Worm (Caenorhabditis elegans) whole organism, young adult: ENCODE measurements around the gene cpi-2.

Source experiments
- B0336.3 ChIP-seq: fragments of 200-800 bp; sonication (Bioruptor generic); IDR thresholded peaks from 2 replicates; pipeline ENCODE4 v1.3.6; 2022; ENCODE audit warnings: missing genetic modification characterization, missing compliant biosample characterization
- C17E4.6 ChIP-seq: fragments of 200-800 bp; sonication (Bioruptor generic); IDR thresholded peaks from 2 replicates; pipeline ENCODE4 v1.3.6; 2022; ENCODE audit warnings: missing genetic modification reagents, missing genetic modification characterization, missing compliant biosample characterization
- F22D6.2 ChIP-seq: sonication (generic microtip); optimal IDR thresholded peaks from 2 replicates; lab custom pipeline; 2016; ENCODE audit warnings: mild to moderate bottlenecking, missing genetic modification characterization, missing compliant biosample characterization
- F23B12.7 ChIP-seq: sonication (generic microtip); optimal IDR thresholded peaks from 2 replicates; lab custom pipeline; 2017; ENCODE audit warnings: missing genetic modification characterization, mild to moderate bottlenecking, missing compliant biosample characterization, antibody characterized with exemption, moderate library complexity; ENCODE audit not compliant: insufficient read depth
- F33H1.4 ChIP-seq: fragments of 200-800 bp; sonication (Bioruptor generic); IDR thresholded peaks from 2 replicates; pipeline ENCODE4 v1.3.6; 2022; ENCODE audit warnings: missing genetic modification reagents, missing genetic modification characterization, missing compliant biosample characterization
- F57A8.1 ChIP-seq: fragments of 200-800 bp; sonication (Bioruptor generic); optimal IDR thresholded peaks from 2 replicates; lab custom pipeline; 2018; ENCODE audit warnings: mild to moderate bottlenecking, missing genetic modification characterization, moderate library complexity, missing compliant biosample characterization
- K11D2.4 ChIP-seq: fragments of 200-800 bp; sonication (Bioruptor generic); IDR thresholded peaks from 2 replicates; pipeline ENCODE4 v1.3.6; 2022; ENCODE audit warnings: missing genetic modification reagents, missing genetic modification characterization, missing compliant biosample characterization
- T07F8.4 ChIP-seq: sonication (generic microtip); optimal IDR thresholded peaks from 2 replicates; lab custom pipeline; 2016; ENCODE audit warnings: mild to moderate bottlenecking, missing genetic modification characterization, moderate library complexity, missing compliant biosample characterization
- Y56A3A.18 ChIP-seq: fragments of 200-800 bp; sonication (Bioruptor generic); IDR thresholded peaks from 2 replicates; pipeline ENCODE4 v1.3.6; 2022; ENCODE audit warnings: missing genetic modification reagents, missing genetic modification characterization, missing compliant biosample characterization
- Y79H2A.3 ChIP-seq: fragments of 200-800 bp; sonication (Bioruptor generic); conservative IDR thresholded peaks from 2 replicates; pipeline ENCODE4 v1.3.6; 2022; ENCODE audit warnings: missing genetic modification reagents, missing genetic modification characterization, missing compliant biosample characterization
- ZK185.1 ChIP-seq: sonication (generic microtip); optimal IDR thresholded peaks from 2 replicates; lab custom pipeline; 2016; ENCODE audit warnings: mild to moderate bottlenecking, missing genetic modification characterization, missing compliant biosample characterization; ENCODE audit not compliant: poor library complexity, severe bottlenecking
- ama-1 ChIP-seq, 3 experiments: fragments of 150-350 bp in 1 of 3; sonication (generic microtip) in 2 of 3; optimal IDR thresholded peaks; 2 replicates each; lab custom pipeline; 2014 to 2018; ENCODE audit warnings: missing biosample characterization in 2 of 3, missing genetic modification characterization in 2 of 3, missing genetic modification reagents in 2 of 3
- aptf-3 ChIP-seq: fragments of 200-800 bp; sonication (Bioruptor generic); IDR thresholded peaks from 2 replicates; pipeline ENCODE4 v1.3.6; 2022; ENCODE audit warnings: missing genetic modification characterization, missing compliant biosample characterization
- attf-5 ChIP-seq: fragments of 200-800 bp; sonication (Bioruptor generic); optimal IDR thresholded peaks from 2 replicates; lab custom pipeline; 2018; ENCODE audit warnings: mild to moderate bottlenecking, missing genetic modification characterization, missing compliant biosample characterization
- cebp-1 ChIP-seq, 2 experiments: fragments of 200-800 bp in 1 of 2; sonication (Bioruptor generic) in 1 of 2; sonication (generic microtip) in 1 of 2; IDR thresholded peaks in 1 of 2; optimal IDR thresholded peaks in 1 of 2; 2 replicates each; pipeline versions ENCODE4 v1.3.6 to Lab custom; 2017 to 2022; ENCODE audit warnings: missing compliant biosample characterization in 2 of 2, missing genetic modification characterization in 2 of 2, mild to moderate bottlenecking in 1 of 2, missing genetic modification reagents in 1 of 2, moderate library complexity in 1 of 2
- ceh-40 ChIP-seq: fragments of 200-800 bp; sonication (Bioruptor generic); IDR thresholded peaks from 2 replicates; pipeline ENCODE4 v1.3.6; 2022; ENCODE audit warnings: missing genetic modification characterization, missing compliant biosample characterization
- ceh-58 ChIP-seq: fragments of 200-800 bp; sonication (Bioruptor generic); IDR thresholded peaks from 2 replicates; pipeline ENCODE4 v1.3.6; 2022; ENCODE audit warnings: missing genetic modification characterization, missing compliant biosample characterization
- dox-1 ChIP-seq: fragments of 200-800 bp; sonication (Bioruptor generic); IDR thresholded peaks from 2 replicates; pipeline ENCODE4 v1.3.6; 2022; ENCODE audit warnings: missing genetic modification reagents, missing genetic modification characterization, missing compliant biosample characterization
- dpl-1 ChIP-seq: fragments of 150-350 bp; optimal IDR thresholded peaks from 2 replicates; lab custom pipeline; 2014; ENCODE audit warnings: missing biosample characterization, missing genetic modification reagents, missing genetic modification characterization
- efl-1 ChIP-seq: fragments of 150-350 bp; optimal IDR thresholded peaks from 2 replicates; lab custom pipeline; 2014; ENCODE audit warnings: missing biosample characterization, missing genetic modification reagents, missing genetic modification characterization
- egl-44 ChIP-seq: fragments of 200-800 bp; sonication (Bioruptor generic); IDR thresholded peaks from 2 replicates; pipeline ENCODE4 v1.3.6; 2022; ENCODE audit warnings: missing genetic modification reagents, missing genetic modification characterization, missing compliant biosample characterization
- gei-17 ChIP-seq: fragments of 200-800 bp; sonication (Bioruptor generic); optimal IDR thresholded peaks from 2 replicates; lab custom pipeline; 2018; ENCODE audit warnings: mild to moderate bottlenecking, missing genetic modification characterization, missing compliant biosample characterization
- hlh-12 ChIP-seq: sonication (generic microtip); optimal IDR thresholded peaks from 2 replicates; lab custom pipeline; 2016; ENCODE audit warnings: missing genetic modification characterization, missing compliant biosample characterization
- hmg-1.2 ChIP-seq: fragments of 200-800 bp; sonication (Bioruptor generic); IDR thresholded peaks from 2 replicates; pipeline ENCODE4 v1.3.6; 2022; ENCODE audit warnings: missing genetic modification reagents, missing genetic modification characterization, missing compliant biosample characterization
- hsf-1 ChIP-seq: fragments of 200-800 bp; sonication (Bioruptor generic); IDR thresholded peaks from 2 replicates; pipeline ENCODE4 v1.3.6; 2022; ENCODE audit warnings: missing genetic modification reagents, missing genetic modification characterization, missing compliant biosample characterization
- lag-1 ChIP-seq: fragments of 200-800 bp; sonication (Bioruptor generic); IDR thresholded peaks from 2 replicates; pipeline ENCODE4 v1.3.6; 2022; ENCODE audit warnings: missing genetic modification reagents, missing genetic modification characterization, missing compliant biosample characterization
- let-607 ChIP-seq, 2 experiments: fragments of 200-800 bp in 1 of 2; sonication (Bioruptor generic) in 1 of 2; sonication (generic microtip) in 1 of 2; optimal IDR thresholded peaks; 2 replicates each; lab custom pipeline; 2016 to 2018; ENCODE audit warnings: mild to moderate bottlenecking in 2 of 2, missing compliant biosample characterization in 2 of 2, missing genetic modification characterization in 2 of 2, moderate library complexity in 2 of 2, missing genotype in 1 of 2
- lin-35 ChIP-seq, 3 experiments: fragments of 150-350 bp in 2 of 3; sonication (generic microtip) in 1 of 3; optimal IDR thresholded peaks; 2 replicates each; lab custom pipeline; 2014 to 2018; ENCODE audit warnings: missing biosample characterization in 3 of 3, missing genetic modification characterization in 3 of 3, missing genetic modification reagents in 3 of 3
- madf-3 ChIP-seq: fragments of 200-800 bp; sonication (Bioruptor generic); IDR thresholded peaks from 2 replicates; pipeline ENCODE4 v1.3.6; 2022; ENCODE audit warnings: missing genetic modification reagents, missing genetic modification characterization, missing compliant biosample characterization
- madf-8 ChIP-seq: fragments of 200-800 bp; sonication (Bioruptor generic); conservative IDR thresholded peaks from 2 replicates; pipeline ENCODE4 v1.3.6; 2022; ENCODE audit warnings: missing genetic modification reagents, missing genetic modification characterization, missing compliant biosample characterization
- mcd-1 ChIP-seq: fragments of 200-800 bp; sonication (Bioruptor generic); IDR thresholded peaks from 2 replicates; pipeline ENCODE4 v1.3.6; 2022; ENCODE audit warnings: missing genetic modification reagents, missing genetic modification characterization, missing compliant biosample characterization
- mel-28 ChIP-seq: sonication (generic microtip); optimal IDR thresholded peaks from 2 replicates; lab custom pipeline; 2016; ENCODE audit warnings: borderline replicate concordance, mild to moderate bottlenecking, missing genetic modification characterization, missing compliant biosample characterization
- nfyb-1 ChIP-seq: fragments of 200-800 bp; sonication (Bioruptor generic); IDR thresholded peaks from 2 replicates; pipeline ENCODE4 v1.3.6; 2022; ENCODE audit warnings: missing genetic modification reagents, missing genetic modification characterization, missing compliant biosample characterization
- nhr-80 ChIP-seq: sonication (generic microtip); optimal IDR thresholded peaks from 2 replicates; lab custom pipeline; 2016; ENCODE audit warnings: missing genetic modification characterization, missing compliant biosample characterization
- pha-4 ChIP-seq: fragments of 150-350 bp; sonication (generic microtip); optimal IDR thresholded peaks from 2 replicates; lab custom pipeline; 2014; ENCODE audit warnings: missing biosample characterization, missing genetic modification reagents, missing genetic modification characterization
- rcor-1 ChIP-seq: fragments of 200-800 bp; sonication (Bioruptor generic); IDR thresholded peaks from 2 replicates; pipeline ENCODE4 v1.3.6; 2022; ENCODE audit warnings: missing genetic modification reagents, missing genetic modification characterization, missing compliant biosample characterization
- snpc-1.3 ChIP-seq: sonication (generic microtip); optimal IDR thresholded peaks from 2 replicates; lab custom pipeline; 2017; ENCODE audit warnings: missing genetic modification characterization, mild to moderate bottlenecking, missing compliant biosample characterization, antibody characterized with exemption, moderate library complexity, missing genotype, missing genetic modification reagents; ENCODE audit not compliant: insufficient read depth
- snpc-4 ChIP-seq, 5 experiments: fragments of 150-350 bp in 1 of 5; sonication (generic microtip) in 4 of 5; optimal IDR thresholded peaks; 2 replicates each; lab custom pipeline; 2014 to 2018; ENCODE audit warnings: missing genetic modification characterization in 5 of 5, missing biosample characterization in 3 of 5, antibody characterized with exemption in 2 of 5, mild to moderate bottlenecking in 2 of 5, missing compliant biosample characterization in 2 of 5, missing genotype in 2 of 5, moderate library complexity in 2 of 5, missing genetic modification reagents in 1 of 5
- tbp1 ChIP-seq: fragments of 200-800 bp; sonication (Bioruptor generic); optimal IDR thresholded peaks from 2 replicates; lab custom pipeline; 2018; ENCODE audit warnings: mild to moderate bottlenecking, missing genetic modification characterization, missing compliant biosample characterization
- zfh-2 ChIP-seq: fragments of 200-800 bp; sonication (Bioruptor generic); conservative IDR thresholded peaks from 2 replicates; pipeline ENCODE4 v1.3.6; 2022; ENCODE audit warnings: missing genetic modification reagents, missing genetic modification characterization, missing compliant biosample characterization
- ztf-18 ChIP-seq: sonication (generic microtip); optimal IDR thresholded peaks from 2 replicates; lab custom pipeline; 2016; ENCODE audit warnings: missing genotype, mild to moderate bottlenecking, missing genetic modification characterization, missing compliant biosample characterization
- ztf-26 ChIP-seq: sonication (generic microtip); optimal IDR thresholded peaks from 2 replicates; lab custom pipeline; 2017; ENCODE audit warnings: missing genetic modification characterization, missing compliant biosample characterization
- ztf-28 ChIP-seq: fragments of 200-800 bp; sonication (Bioruptor generic); IDR thresholded peaks from 2 replicates; pipeline ENCODE4 v1.3.6; 2022; ENCODE audit warnings: missing genetic modification reagents, missing genetic modification characterization, missing compliant biosample characterization
- ztf-3 ChIP-seq: fragments of 200-800 bp; sonication (Bioruptor generic); optimal IDR thresholded peaks from 2 replicates; lab custom pipeline; 2018; ENCODE audit warnings: mild to moderate bottlenecking, missing genetic modification characterization, missing compliant biosample characterization
- ztf-6 ChIP-seq: fragments of 200-800 bp; sonication (Bioruptor generic); IDR thresholded peaks from 2 replicates; pipeline ENCODE4 v1.3.6; 2022; ENCODE audit warnings: missing genetic modification reagents, missing genetic modification characterization, missing compliant biosample characterization

The cpi-2 gene

DNA sequence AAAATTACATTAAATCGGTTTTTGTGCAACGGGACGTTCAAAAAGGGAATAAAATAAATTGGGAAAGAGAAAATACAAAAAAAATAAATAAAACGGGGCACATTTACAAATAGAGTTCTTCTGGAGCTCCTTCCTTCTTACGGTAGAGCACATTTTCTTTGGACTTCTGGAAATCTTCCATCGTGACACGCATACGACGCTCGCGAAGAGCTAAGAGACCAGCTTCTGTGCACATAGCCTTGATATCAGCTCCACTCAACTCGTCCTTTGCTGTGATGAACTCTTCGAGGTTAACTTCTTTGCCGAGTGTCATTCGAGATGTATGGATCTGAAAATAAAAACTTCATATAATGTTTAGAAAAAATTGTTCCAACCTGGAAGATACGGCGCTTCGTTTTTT lies 27.8 kb upstream of the cpi-2 start:
- TF ChIP-seq ceh-40 (0 out of 2 replicates have a peak, but pooled peaks have one; percentile 23), ama-1 (optimal IDR thresholded peaks at IDR 0.05; lab: Kevin White, UChicago) (peak; percentile 14), ama-1 (GFP tag; optimal IDR thresholded peaks at IDR 0.05; lab: Kevin White, UChicago) (no peak), rcor-1 (no peak), nfyb-1 (GFP tag; lab: Robert Waterston, UW) (0 out of 2 replicates have a peak, but pooled peaks have one; percentile 22), madf-8 (GFP tag; lab: Robert Waterston, UW) (no peak), hmg-1.2 (0 out of 2 replicates have a peak, but pooled peaks have one; percentile 2), dpl-1 (GFP tag; lab: Kevin White, UChicago) (no peak), lag-1 (GFP tag; lab: Robert Waterston, UW) (no peak)

ce11 chrV:6017630-6018029 lies 26.2 kb upstream of the cpi-2 start, which contains the start of the genes rpt-2 and aps-1:
Gene rpt-2 (minus strand): TSS chrV:6017669.
Gene aps-1 (plus strand): TSS chrV:6017970.
- TF ChIP-seq K11D2.4 (no peak), F57A8.1 (no peak), dox-1 (GFP tag; lab: Robert Waterston, UW) (no peak), ztf-6 (GFP tag; lab: Robert Waterston, UW) (no peak), F33H1.4 (GFP tag; lab: Robert Waterston, UW) (no peak; the same call in 1 of the 2 replicates), ZK185.1 (tag; lab: Kevin White, UChicago) (peak; percentile 38), ceh-40 (no peak), madf-3 (GFP tag; lab: Robert Waterston, UW) (no peak), let-607 (tag; optimal IDR thresholded peaks at IDR 0.05; lab: Kevin White, UChicago) (peak in 1 of 2 experiments; percentile 33), egl-44 (no peak), attf-5 (peak; percentile 79), ztf-18 (tag; lab: Kevin White, UChicago) (no peak), zfh-2 (no peak), ztf-28 (GFP tag; lab: Robert Waterston, UW) (no peak), cebp-1 (GFP tag; IDR thresholded peaks at IDR 0.05; lab: Robert Waterston, UW) (no peak), cebp-1 (tag; optimal IDR thresholded peaks at IDR 0.05; lab: Kevin White, UChicago) (peak; percentile 35), mel-28 (no peak), Y79H2A.3 (no peak), F22D6.2 (tag; lab: Kevin White, UChicago) (no peak), nhr-80 (no peak), snpc-1.3 (peak; percentile 2), aptf-3 (GFP tag; lab: Robert Waterston, UW) (no peak), T07F8.4 (tag; lab: Kevin White, UChicago) (no peak), mcd-1 (GFP tag; lab: Robert Waterston, UW) (peak; percentile 95), snpc-4 (GFP tag; optimal IDR thresholded peaks at IDR 0.05; lab: Kevin White, UChicago) (no peak), snpc-4 (tag; optimal IDR thresholded peaks at IDR 0.05; lab: Kevin White, UChicago) (peak in 3 of 4 experiments; percentile 3 to 66 (median 22)), hmg-1.2 (peak; percentile 48; the same call in 1 of the 2 replicates), hsf-1 (GFP tag; lab: Robert Waterston, UW) (no peak), pha-4 (no peak), ztf-3 (GFP tag; lab: Kevin White, UChicago) (no peak), gei-17 (GFP tag; lab: Kevin White, UChicago) (no peak), hlh-12 (tag; lab: Kevin White, UChicago) (no peak), ceh-58 (no peak), B0336.3 (GFP tag; lab: Robert Waterston, UW) (no peak), C17E4.6 (GFP tag; lab: Robert Waterston, UW) (no peak), tbp1 (peak; percentile 5), F23B12.7 (peak; percentile 32), ztf-26 (tag; lab: Kevin White, UChicago) (no peak), lin-35 (GFP tag; optimal IDR thresholded peaks at IDR 0.05; lab: Kevin White, UChicago) (peak in 1 of 3 experiments; percentile 69), Y56A3A.18 (no peak), efl-1 (GFP tag; lab: Kevin White, UChicago) (peak; percentile 7)
